Fruit fly (Drosophila melanogaster): ENCODE measurements around the gene XRCC1.

DNA sequence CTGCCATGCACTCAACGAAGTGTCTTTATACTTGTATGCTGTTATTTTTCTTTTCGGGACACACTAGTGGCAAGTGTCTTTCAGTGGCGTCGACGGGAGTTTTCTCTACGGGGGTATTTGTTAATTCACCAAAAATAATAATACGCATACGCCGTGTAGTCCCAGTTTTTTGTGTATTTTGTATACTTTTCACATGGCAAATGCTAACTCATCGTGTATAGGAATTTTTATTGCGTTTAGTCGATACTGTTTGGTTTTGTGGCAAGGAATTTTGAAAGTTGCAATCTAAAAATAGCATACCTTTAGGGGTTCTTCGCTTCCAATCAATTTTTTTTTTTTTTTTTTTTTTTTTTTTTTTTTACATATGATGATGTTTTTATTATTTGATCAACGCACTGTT is 8.8 kb downstream of the XRCC1 start:
- TF ChIP-seq CG8478 (optimal IDR thresholded peaks at IDR 0.05) (no peak), CTCF (optimal IDR thresholded peaks at IDR 0.05) (no peak)

Measured in S2 (cell line).